Worm (Caenorhabditis elegans) whole organism, L4 larva: ENCODE measurements around the gene F41B5.12.

Experiments used
- egl-27 ChIP-seq: sonication (generic microtip); optimal IDR thresholded peaks from 3 replicates; lab custom pipeline; 2017; ENCODE audit warnings: missing biosample characterization, missing genetic modification reagents, missing genetic modification characterization
- lsy-2 ChIP-seq, 2 experiments: fragments of 150-350 bp in 1 of 2; sonication (generic microtip) in 1 of 2; optimal IDR thresholded peaks; 2 replicates each; lab custom pipeline; 2014 to 2017; ENCODE audit warnings: missing biosample characterization in 2 of 2, missing genetic modification characterization in 2 of 2
- unc-39 ChIP-seq: sonication (generic microtip); optimal IDR thresholded peaks from 2 replicates; lab custom pipeline; 2017; ENCODE audit warnings: missing biosample characterization, missing genetic modification characterization
- vab-7 ChIP-seq: fragments of 200-800 bp; sonication (Bioruptor generic); IDR thresholded peaks from 2 replicates; pipeline ENCODE4 v1.3.6; 2022; ENCODE audit warnings: missing genetic modification reagents, missing genetic modification characterization, missing compliant biosample characterization

ce11 chrV:2251774-2252173 lies 9.0 kb upstream of the F41B5.12 start:
- TF ChIP-seq lsy-2 (tag; optimal IDR thresholded peaks at IDR 0.05; lab: Kevin White, UChicago) = no peak
- TF ChIP-seq unc-39 (tag; lab: Kevin White, UChicago) = no peak
- no peak for TF ChIP-seq egl-27
- no peak for TF ChIP-seq vab-7 (GFP tag; lab: Robert Waterston, UW)
